Worm (Caenorhabditis elegans) whole organism, L4 larva: ENCODE results near the gene clec-162.

Source experiments
- F10B5.3 ChIP-seq: sonication (generic microtip); optimal IDR thresholded peaks from 2 replicates; lab custom pipeline; 2016; ENCODE audit warnings: mild to moderate bottlenecking, missing genetic modification characterization, missing compliant biosample characterization
- F37D6.2 ChIP-seq: sonication (generic microtip); optimal IDR thresholded peaks from 2 replicates; lab custom pipeline; 2016; ENCODE audit warnings: mild to moderate bottlenecking, missing genetic modification characterization, missing compliant biosample characterization
- T20F7.1 ChIP-seq: fragments of 200-800 bp; sonication (Bioruptor generic); optimal IDR thresholded peaks from 2 replicates; lab custom pipeline; 2018; ENCODE audit warnings: mild to moderate bottlenecking, missing genetic modification characterization, missing compliant biosample characterization
- T26A8.4 ChIP-seq: fragments of 200-800 bp; sonication (Bioruptor generic); IDR thresholded peaks from 2 replicates; pipeline ENCODE4 v1.3.6; 2022; ENCODE audit warnings: missing genetic modification characterization, missing compliant biosample characterization
- Y75B8A.6 ChIP-seq: fragments of 200-800 bp; sonication (Bioruptor generic); IDR thresholded peaks from 2 replicates; pipeline ENCODE4 v1.3.6; 2022; ENCODE audit warnings: missing genetic modification reagents, missing genetic modification characterization, missing compliant biosample characterization
- aha-1 ChIP-seq: fragments of 150-350 bp; peaks from one replicate; lab custom pipeline; 2014; ENCODE audit warnings: missing biosample characterization, missing genetic modification characterization
- ama-1 ChIP-seq: fragments of 150-350 bp; optimal IDR thresholded peaks from 2 replicates; lab custom pipeline; 2014; ENCODE audit warnings: inconsistent platforms, mixed read lengths
- ceh-44 ChIP-seq: fragments of 200-800 bp; sonication (Bioruptor generic); IDR thresholded peaks from 2 replicates; pipeline ENCODE4 v1.3.6; 2022; ENCODE audit warnings: missing genetic modification reagents, missing genetic modification characterization, missing compliant biosample characterization
- ceh-82 ChIP-seq: sonication (generic microtip); optimal IDR thresholded peaks from 2 replicates; lab custom pipeline; 2017; ENCODE audit warnings: missing biosample characterization, missing genetic modification characterization
- ctbp-1 ChIP-seq: fragments of 200-800 bp; sonication (Bioruptor generic); IDR thresholded peaks from 2 replicates; pipeline ENCODE4 v1.3.6; 2022; ENCODE audit warnings: missing genetic modification reagents, missing genetic modification characterization, missing compliant biosample characterization
- daf-16 ChIP-seq, 3 experiments: sonication (generic microtip); optimal IDR thresholded peaks; 2 replicates each; lab custom pipeline; 2016 to 2017; ENCODE audit warnings: missing genetic modification characterization in 3 of 3, missing genetic modification reagents in 3 of 3, mild to moderate bottlenecking in 2 of 3, missing compliant biosample characterization in 2 of 3, missing biosample characterization in 1 of 3, moderate library complexity in 1 of 3
- dmd-8 ChIP-seq: fragments of 200-800 bp; sonication (Bioruptor generic); IDR thresholded peaks from 2 replicates; pipeline ENCODE4 v1.3.6; 2022; ENCODE audit warnings: missing genetic modification characterization, missing compliant biosample characterization
- dve-1 ChIP-seq: sonication (generic microtip); optimal IDR thresholded peaks from 2 replicates; lab custom pipeline; 2017; ENCODE audit warnings: antibody characterized with exemption, mild to moderate bottlenecking, missing genetic modification characterization, missing compliant biosample characterization; ENCODE audit not compliant: insufficient read depth
- fkh-10 ChIP-seq: fragments of 150-350 bp; optimal IDR thresholded peaks from 2 replicates; lab custom pipeline; 2014; ENCODE audit warnings: missing biosample characterization, missing genetic modification reagents, missing genetic modification characterization
- gei-8 ChIP-seq: fragments of 200-800 bp; sonication (Bioruptor generic); optimal IDR thresholded peaks from 2 replicates; lab custom pipeline; 2018; ENCODE audit warnings: mild to moderate bottlenecking, missing genetic modification characterization, missing compliant biosample characterization
- hlh-11 ChIP-seq: fragments of 200-800 bp; sonication (Bioruptor generic); optimal IDR thresholded peaks from 2 replicates; lab custom pipeline; 2018; ENCODE audit warnings: mild to moderate bottlenecking, missing genetic modification characterization, missing compliant biosample characterization
- hlh-30 ChIP-seq: sonication (generic microtip); optimal IDR thresholded peaks from 2 replicates; lab custom pipeline; 2017; ENCODE audit warnings: antibody characterized with exemption, mild to moderate bottlenecking, missing genetic modification characterization, missing compliant biosample characterization; ENCODE audit not compliant: insufficient read depth
- lin-29 ChIP-seq: fragments of 200-800 bp; sonication (Bioruptor generic); IDR thresholded peaks from 2 replicates; pipeline ENCODE4 v1.3.6; 2022; ENCODE audit warnings: missing genetic modification reagents, missing genetic modification characterization, missing compliant biosample characterization
- lin-39 ChIP-seq: fragments of 150-350 bp; optimal IDR thresholded peaks from 2 replicates; lab custom pipeline; 2014; ENCODE audit warnings: missing biosample characterization, missing genetic modification reagents, missing genetic modification characterization
- lsy-2 ChIP-seq, 2 experiments: fragments of 150-350 bp in 1 of 2; sonication (generic microtip) in 1 of 2; optimal IDR thresholded peaks; 2 replicates each; lab custom pipeline; 2014 to 2017; ENCODE audit warnings: missing biosample characterization in 2 of 2, missing genetic modification characterization in 2 of 2
- madf-5 ChIP-seq, 2 experiments: fragments of 200-800 bp; sonication (Bioruptor generic); IDR thresholded peaks; 2 replicates each; pipeline ENCODE4 v1.3.6; 2022; ENCODE audit warnings: missing compliant biosample characterization in 2 of 2, missing genetic modification characterization in 2 of 2
- mxl-2 ChIP-seq: fragments of 200-800 bp; sonication (Bioruptor generic); conservative IDR thresholded peaks from 2 replicates; pipeline ENCODE4 v1.3.6; 2022; ENCODE audit warnings: missing genetic modification reagents, missing genetic modification characterization, missing compliant biosample characterization
- nhr-42 ChIP-seq: fragments of 200-800 bp; sonication (Bioruptor generic); IDR thresholded peaks from 2 replicates; pipeline ENCODE4 v1.3.6; 2022; ENCODE audit warnings: missing genetic modification characterization, missing compliant biosample characterization
- nhr-48 ChIP-seq: sonication (generic microtip); optimal IDR thresholded peaks from 2 replicates; lab custom pipeline; 2016; ENCODE audit warnings: mild to moderate bottlenecking, missing genetic modification characterization, missing compliant biosample characterization
- pha-4 ChIP-seq, 2 experiments: fragments of 150-350 bp in 1 of 2; fragments of 200-800 bp in 1 of 2; sonication (Bioruptor generic) in 1 of 2; IDR thresholded peaks in 1 of 2; optimal IDR thresholded peaks in 1 of 2; 2 replicates each; pipeline versions ENCODE4 v1.3.6 to Lab custom; 2014 to 2022; ENCODE audit warnings: missing genetic modification characterization in 2 of 2, missing genetic modification reagents in 2 of 2, missing biosample characterization in 1 of 2, missing compliant biosample characterization in 1 of 2
- php-3 ChIP-seq: fragments of 200-800 bp; sonication (Bioruptor generic); IDR thresholded peaks from 2 replicates; pipeline ENCODE4 v1.3.6; 2022; ENCODE audit warnings: missing genetic modification reagents, missing genetic modification characterization, missing compliant biosample characterization
- pqm-1 ChIP-seq: sonication (generic microtip); optimal IDR thresholded peaks from 2 replicates; lab custom pipeline; 2017; ENCODE audit warnings: missing biosample characterization, missing genetic modification characterization
- rbr-2 ChIP-seq: sonication (generic microtip); optimal IDR thresholded peaks from 2 replicates; lab custom pipeline; 2016; ENCODE audit warnings: missing genotype, missing genetic modification characterization, missing compliant biosample characterization
- snpc-1.2 ChIP-seq: fragments of 200-800 bp; sonication (Bioruptor generic); IDR thresholded peaks from 2 replicates; pipeline ENCODE4 v1.3.6; 2022; ENCODE audit warnings: missing genetic modification reagents, missing genetic modification characterization, missing compliant biosample characterization
- spr-1 ChIP-seq: sonication (generic microtip); optimal IDR thresholded peaks from 2 replicates; lab custom pipeline; 2016; ENCODE audit warnings: mild to moderate bottlenecking, missing genetic modification characterization, missing compliant biosample characterization
- unc-130 ChIP-seq: sonication (generic microtip); optimal IDR thresholded peaks from 2 replicates; lab custom pipeline; 2016; ENCODE audit warnings: missing genetic modification reagents, missing genetic modification characterization, missing compliant biosample characterization
- unc-62 ChIP-seq, 3 experiments: fragments of 150-350 bp in 1 of 3; sonication (generic microtip); optimal IDR thresholded peaks in 2 of 3; peaks in 1 of 3; 1 replicate in 1 of 3; 2 replicates in 2 of 3; lab custom pipeline; 2014 to 2017; ENCODE audit warnings: missing biosample characterization in 3 of 3, missing genetic modification characterization in 3 of 3, missing genetic modification reagents in 3 of 3, missing genotype in 1 of 3
- ztf-11 ChIP-seq: fragments of 150-350 bp; optimal IDR thresholded peaks from 2 replicates; lab custom pipeline; 2014; ENCODE audit warnings: missing biosample characterization, missing genetic modification characterization
- ztf-7 ChIP-seq: fragments of 150-350 bp; optimal IDR thresholded peaks from 2 replicates; lab custom pipeline; 2014; ENCODE audit warnings: missing biosample characterization, missing genetic modification characterization

The clec-162 gene

ce11 chrIII:9694474-9694873, 30.5 kb downstream of the clec-162 start, which contains the start of gene set-3:
TSS of gene set-3 (minus strand) at chrIII:9694574.
- TF ChIP-seq aha-1 (tag; lab: Kevin White, UChicago), result peak; percentile 9
- TF ChIP-seq Y75B8A.6 (GFP tag; lab: Robert Waterston, UW), result no peak
- no peak for TF ChIP-seq ztf-7 (tag; lab: Kevin White, UChicago)
- TF ChIP-seq nhr-48, result no peak
- no peak for TF ChIP-seq unc-130
- no peak for TF ChIP-seq dmd-8 (GFP tag; lab: Robert Waterston, UW)

ce11 chrIII:9690044-9690443, 35.0 kb downstream of the clec-162 start, which contains the start of gene best-5:
TSS of gene best-5 (minus strand) at chrIII:9690253.
- TF ChIP-seq unc-62 (GFP tag; optimal IDR thresholded peaks at IDR 0.05 in 1 of 2; lab: Kevin White, UChicago) (peak in 1 of 2 experiments; percentile 17), unc-62 (tag; optimal IDR thresholded peaks at IDR 0.05; lab: Kevin White, UChicago) (no peak), hlh-11 (tag; lab: Kevin White, UChicago) (peak; percentile 8), lsy-2 (tag; optimal IDR thresholded peaks at IDR 0.05; lab: Kevin White, UChicago) (no peak), dve-1 (tag; lab: Kevin White, UChicago) (peak; percentile 35), php-3 (peak; percentile 68), daf-16 (GFP tag; optimal IDR thresholded peaks at IDR 0.05; lab: Kevin White, UChicago) (no peak), daf-16 (tag; optimal IDR thresholded peaks at IDR 0.05; lab: Kevin White, UChicago) (peak; percentile 53), rbr-2 (tag; lab: Kevin White, UChicago) (no peak)

- peak; percentile 86 for TF ChIP-seq dve-1 (tag; lab: Kevin White, UChicago)
- peak; percentile 44 for TF ChIP-seq pqm-1
- no peak for TF ChIP-seq fkh-10 (GFP tag; lab: Kevin White, UChicago)
- no peak for TF ChIP-seq mxl-2
- no peak for TF ChIP-seq Y75B8A.6 (GFP tag; lab: Robert Waterston, UW)
- no peak for TF ChIP-seq lin-29 (GFP tag; lab: Robert Waterston, UW)
- no peak for TF ChIP-seq daf-16 (GFP tag; optimal IDR thresholded peaks at IDR 0.05; lab: Kevin White, UChicago)
- TF ChIP-seq daf-16 (tag; optimal IDR thresholded peaks at IDR 0.05; lab: Kevin White, UChicago), result peak; percentile 96
- TF ChIP-seq ztf-11 (tag; lab: Kevin White, UChicago), result no peak
- TF ChIP-seq hlh-11 (tag; lab: Kevin White, UChicago), result peak; percentile 6
- no peak for TF ChIP-seq ctbp-1 (GFP tag; lab: Robert Waterston, UW)
- no peak for TF ChIP-seq T26A8.4 (GFP tag; lab: Robert Waterston, UW)
- no peak for TF ChIP-seq nhr-48
- no peak for TF ChIP-seq pha-4 (GFP tag; IDR thresholded peaks at IDR 0.05; lab: Robert Waterston, UW)
- TF ChIP-seq pha-4 (tag; optimal IDR thresholded peaks at IDR 0.05; lab: Kevin White, UChicago), result no peak
Measured at ce11 chrIII:9689377-9689776, 35.6 kb downstream of the clec-162 start.

- TF ChIP-seq spr-1 (tag; lab: Kevin White, UChicago) (no peak), gei-8 (GFP tag; lab: Kevin White, UChicago) (no peak), F10B5.3 (tag; lab: Kevin White, UChicago) (no peak), nhr-42 (GFP tag; lab: Robert Waterston, UW) (no peak), ceh-82 (tag; lab: Kevin White, UChicago) (no peak), hlh-30 (tag; lab: Kevin White, UChicago) (no peak), snpc-1.2 (GFP tag; lab: Robert Waterston, UW) (no peak), madf-5 (GFP tag; IDR thresholded peaks at IDR 0.05; lab: Robert Waterston, UW) (no peak), ceh-44 (GFP tag; lab: Robert Waterston, UW) (no peak), T20F7.1 (GFP tag; lab: Kevin White, UChicago) (no peak), ama-1 (lab: Kevin White, UChicago) (no peak), F37D6.2 (tag; lab: Kevin White, UChicago) (no peak), lin-39 (no peak)
Measured at ce11 chrIII:9685959-9686358, 39.1 kb downstream of the clec-162 start, which contains the start of gene C07A9.10. TSS of gene C07A9.10 (minus strand) at chrIII:9686059.
